Worm (Caenorhabditis elegans): Measurements from ENCODE around the gene srt-31.

Gene srt-31

ce11 chrV:519445-519844 is 46.8 kb downstream of the srt-31 start, which contains the start of gene nhr-210:
Gene nhr-210, minus strand, starts transcription at chrV:519545.
- TF ChIP-seq ztf-28 (GFP tag; IDR thresholded peaks at IDR 0.05), result no peak
- no peak for TF ChIP-seq tbp1 (GFP tag; optimal IDR thresholded peaks at IDR 0.05)
- TF ChIP-seq B0336.3 (GFP tag; IDR thresholded peaks at IDR 0.05), result no peak
- TF ChIP-seq nhr-80 (tag; optimal IDR thresholded peaks at IDR 0.05), result peak; percentile 44

- TF ChIP-seq snpc-3.4 (tag; optimal IDR thresholded peaks at IDR 0.05) (no peak), ceh-27 (GFP tag; optimal IDR thresholded peaks at IDR 0.05) (no peak), B0336.3 (GFP tag; IDR thresholded peaks at IDR 0.05) (no peak), ztf-6 (GFP tag; IDR thresholded peaks at IDR 0.05) (no peak), chd-7 (tag; optimal IDR thresholded peaks at IDR 0.05) (no peak), aptf-3 (GFP tag; IDR thresholded peaks at IDR 0.05) (no peak), nhr-90 (tag; optimal IDR thresholded peaks at IDR 0.05) (no peak)
Observed at ce11 chrV:521517-521916, 48.8 kb downstream of the srt-31 start, which contains the start of gene srw-107. Gene srw-107, minus strand, starts transcription at chrV:521617.

ce11 chrV:524058-524457 is 51.4 kb downstream of the srt-31 start, which contains the start of gene lipl-3:
Gene lipl-3, minus strand, starts transcription at chrV:524218.
- TF ChIP-seq hmg-1.2 (GFP tag; IDR thresholded peaks at IDR 0.05), result no peak
- no peak for TF ChIP-seq sea-2 (GFP tag; IDR thresholded peaks at IDR 0.05)
- TF ChIP-seq die-1 (tag; optimal IDR thresholded peaks at IDR 0.05), result no peak
- TF ChIP-seq nhr-80 (tag; optimal IDR thresholded peaks at IDR 0.05), result peak; percentile 30
